Worm (Caenorhabditis elegans): ENCODE data around the gene chhy-1.

- TF ChIP-seq ama-1 (optimal IDR thresholded peaks at IDR 0.05) = no peak
- TF ChIP-seq F13H6.1 (tag; optimal IDR thresholded peaks at IDR 0.05) = no peak
- no peak for TF ChIP-seq ahr-1 (tag; optimal IDR thresholded peaks at IDR 0.05)
- no peak for TF ChIP-seq pha-2 (tag; optimal IDR thresholded peaks at IDR 0.05)
- no peak for TF ChIP-seq nfya-1 (tag; optimal IDR thresholded peaks at IDR 0.05)
- TF ChIP-seq sox-2 (GFP tag; IDR thresholded peaks at IDR 0.05) = no peak
- no peak for TF ChIP-seq nhr-11 (tag; optimal IDR thresholded peaks at IDR 0.05)
- no peak for TF ChIP-seq eyg-1 (tag; optimal IDR thresholded peaks at IDR 0.05)
- no peak for TF ChIP-seq pha-4 (tag; optimal IDR thresholded peaks at IDR 0.05)
- no peak for TF ChIP-seq fax-1 (tag; optimal IDR thresholded peaks at IDR 0.05)
- TF ChIP-seq mec-3 (tag; optimal IDR thresholded peaks at IDR 0.05; ENCODE audit: borderline replicate concordance) = no peak
Observed at ce11 chrII:8626598-8626997, 9.2 kb upstream of the chhy-1 start.
